Worm (Caenorhabditis elegans) whole organism, midembryonic: Measurements from ENCODE around the gene epg-4.

ENCODE experiments used
- T22C8.4 ChIP-seq: fragments of 200-800 bp; sonication (Bioruptor generic); IDR thresholded peaks from 2 replicates; pipeline ENCODE4 v1.3.6; 2022; ENCODE audit warnings: missing genetic modification characterization, missing compliant biosample characterization
- cog-1 ChIP-seq: sonication (generic microtip); optimal IDR thresholded peaks from 2 replicates; lab custom pipeline; 2016; ENCODE audit warnings: missing genetic modification characterization, missing compliant biosample characterization
- flt-1 ChIP-seq: fragments of 200-800 bp; sonication (Bioruptor generic); IDR thresholded peaks from 2 replicates; pipeline ENCODE4 v1.3.6; 2022; ENCODE audit warnings: missing genetic modification characterization, missing compliant biosample characterization
- klf-2 ChIP-seq: fragments of 200-800 bp; sonication (Bioruptor generic); conservative IDR thresholded peaks from 2 replicates; pipeline ENCODE4 v1.3.6; 2022; ENCODE audit warnings: missing genetic modification reagents, missing genetic modification characterization, missing compliant biosample characterization
- med-1 ChIP-seq: sonication (generic microtip); optimal IDR thresholded peaks from 2 replicates; lab custom pipeline; 2017; ENCODE audit warnings: missing genetic modification characterization, mild to moderate bottlenecking, missing compliant biosample characterization, antibody characterized with exemption, missing genetic modification reagents; ENCODE audit not compliant: insufficient read depth
- ref-1 ChIP-seq: fragments of 200-800 bp; sonication (Bioruptor generic); conservative IDR thresholded peaks from 2 replicates; pipeline ENCODE4 v1.3.6; 2022; ENCODE audit warnings: missing genetic modification reagents, missing genetic modification characterization, missing compliant biosample characterization
- tab-1 ChIP-seq: fragments of 200-800 bp; sonication (Bioruptor generic); IDR thresholded peaks from 2 replicates; pipeline ENCODE4 v1.3.6; 2022; ENCODE audit warnings: missing genetic modification characterization, missing compliant biosample characterization
- ztf-23 ChIP-seq: fragments of 200-800 bp; sonication (Bioruptor generic); IDR thresholded peaks from 2 replicates; pipeline ENCODE4 v1.3.6; 2022; ENCODE audit warnings: missing genetic modification reagents, missing genetic modification characterization, missing compliant biosample characterization
- ztf-29 ChIP-seq: fragments of 200-800 bp; sonication (Bioruptor generic); IDR thresholded peaks from 2 replicates; pipeline ENCODE4 v1.3.6; 2022; ENCODE audit warnings: missing genetic modification reagents, missing genetic modification characterization, missing compliant biosample characterization

The epg-4 gene

DNA sequence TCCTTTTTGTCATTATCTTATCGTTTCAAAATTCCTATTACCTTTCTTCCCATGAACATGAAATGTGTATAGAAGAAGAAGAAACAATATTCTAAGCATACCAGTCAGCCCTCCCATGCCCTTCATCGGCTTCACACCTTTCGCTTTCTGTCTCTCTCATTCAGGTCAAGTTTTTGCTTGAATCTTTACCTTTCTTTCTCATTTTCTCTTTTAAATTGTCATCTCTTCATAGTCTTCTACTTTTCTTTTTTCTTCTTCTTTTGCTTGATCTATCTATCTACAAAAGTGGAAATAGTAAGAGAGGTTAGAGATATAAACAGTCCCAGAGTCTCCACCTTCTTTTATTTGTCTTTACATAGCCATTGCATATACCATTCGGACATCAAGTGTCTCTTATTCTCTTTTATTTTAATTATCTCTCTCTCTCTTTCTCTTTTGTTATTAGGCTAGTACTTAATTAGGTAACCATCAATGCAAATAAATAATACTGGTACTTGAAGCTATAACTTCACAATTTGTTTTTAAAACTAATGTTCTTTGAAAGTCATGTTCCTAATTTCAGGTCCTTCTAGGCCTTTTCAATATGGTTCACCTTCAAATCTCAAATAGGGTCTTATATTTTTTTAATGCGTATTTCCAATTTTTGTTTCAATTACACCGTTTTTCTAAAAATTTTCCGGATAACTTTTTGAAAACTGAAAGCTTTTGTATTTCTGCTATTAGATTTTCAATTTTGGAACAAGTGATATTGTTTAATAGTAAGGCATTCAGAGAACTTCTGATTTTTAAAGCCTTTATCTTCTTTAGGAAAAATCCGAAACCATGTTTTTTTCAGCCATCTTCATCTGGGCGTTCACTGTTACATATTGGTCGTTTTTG lies 19.6 kb downstream of the epg-4 start, which contains the start of gene dpy-31:
dpy-31 (plus strand) TSS at position 829 of the 879 bp plus-strand sequence.
- TF ChIP-seq T22C8.4 (GFP tag; lab: Robert Waterston, UW) (no peak), ref-1 (no peak), cog-1 (tag; lab: Kevin White, UChicago) (no peak), ztf-23 (GFP tag; lab: Robert Waterston, UW) (no peak), flt-1 (GFP tag; lab: Robert Waterston, UW) (no peak), med-1 (no peak), ztf-29 (GFP tag; lab: Robert Waterston, UW) (peak; percentile 31; the same call in 1 of the 2 replicates), klf-2 (no peak)

DNA sequence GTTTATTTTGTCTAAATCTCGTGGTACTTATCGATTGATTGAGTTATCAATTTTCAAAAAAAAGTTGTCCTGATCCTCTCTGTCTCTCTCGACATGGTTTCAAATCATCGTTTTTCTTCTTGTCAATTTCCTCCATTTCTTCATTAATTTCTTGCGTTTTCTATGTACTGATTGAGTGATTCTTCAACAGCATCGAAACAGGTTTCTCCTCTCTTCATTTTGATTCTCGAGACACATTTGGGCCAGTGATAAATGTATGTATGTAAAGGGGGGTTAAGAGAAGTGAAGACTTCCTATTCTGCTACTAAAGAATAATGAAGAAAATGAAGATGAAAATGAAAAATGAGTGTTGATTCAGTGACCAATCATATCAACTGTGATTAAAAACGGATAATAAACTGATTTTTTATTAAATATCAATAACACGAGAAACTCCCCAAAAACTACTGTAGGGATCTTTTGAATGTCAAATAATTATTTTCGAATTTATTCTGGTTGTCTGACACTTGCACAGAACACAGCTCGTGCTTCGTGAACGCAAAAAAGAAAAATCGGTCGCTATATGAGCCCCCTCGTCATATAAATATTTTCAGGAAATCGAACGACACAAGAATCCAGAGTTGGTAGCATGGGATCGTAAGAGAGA lies 21.3 kb downstream of the epg-4 start:
- TF ChIP-seq ztf-23 (GFP tag; lab: Robert Waterston, UW) (no peak), tab-1 (GFP tag; lab: Robert Waterston, UW) (no peak), ref-1 (no peak), med-1 (no peak), ztf-29 (GFP tag; lab: Robert Waterston, UW) (no peak), klf-2 (no peak), cog-1 (tag; lab: Kevin White, UChicago) (no peak), T22C8.4 (GFP tag; lab: Robert Waterston, UW) (no peak), flt-1 (GFP tag; lab: Robert Waterston, UW) (no peak)

DNA sequence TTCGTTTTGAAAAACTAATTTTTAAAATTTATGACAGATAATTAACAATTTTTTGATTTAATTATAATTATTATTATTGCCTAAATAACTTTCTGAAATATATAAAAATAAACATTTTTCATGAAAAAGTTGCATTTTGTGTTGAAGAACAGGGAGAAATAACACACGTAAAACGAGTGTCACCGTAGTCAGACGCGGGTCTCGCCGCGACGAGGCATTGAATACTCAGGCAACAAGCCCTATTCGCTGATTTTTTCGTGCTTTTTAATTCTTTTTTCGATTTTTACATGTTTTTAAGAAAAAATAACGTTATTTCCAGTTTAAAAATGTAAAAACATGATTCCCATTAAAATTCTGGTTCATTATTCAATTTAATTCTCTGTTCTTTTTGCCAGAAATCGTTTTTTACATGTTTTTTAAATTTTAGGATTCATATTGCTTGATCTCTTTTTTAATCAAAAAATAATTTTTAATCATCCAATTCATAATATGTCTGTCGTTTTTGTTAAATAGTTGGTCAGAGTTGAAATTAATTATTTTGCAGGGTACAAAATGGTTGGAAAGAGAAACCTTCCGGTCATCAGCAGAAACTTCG lies 26.0 kb downstream of the epg-4 start, which contains the start of gene rpl-6:
rpl-6 (plus strand) TSS at position 545 of the 595 bp plus-strand sequence.
- TF ChIP-seq ztf-23 (GFP tag; lab: Robert Waterston, UW) (0 out of 2 replicates have a peak, but pooled peaks have one; percentile 28), flt-1 (GFP tag; lab: Robert Waterston, UW) (0 out of 2 replicates have a peak, but pooled peaks have one; percentile 13), tab-1 (GFP tag; lab: Robert Waterston, UW) (no peak), cog-1 (tag; lab: Kevin White, UChicago) (peak; percentile 66), med-1 (no peak), klf-2 (no peak), T22C8.4 (GFP tag; lab: Robert Waterston, UW) (no peak), ref-1 (no peak), ztf-29 (GFP tag; lab: Robert Waterston, UW) (peak; percentile 61; the same call in 1 of the 2 replicates)

DNA sequence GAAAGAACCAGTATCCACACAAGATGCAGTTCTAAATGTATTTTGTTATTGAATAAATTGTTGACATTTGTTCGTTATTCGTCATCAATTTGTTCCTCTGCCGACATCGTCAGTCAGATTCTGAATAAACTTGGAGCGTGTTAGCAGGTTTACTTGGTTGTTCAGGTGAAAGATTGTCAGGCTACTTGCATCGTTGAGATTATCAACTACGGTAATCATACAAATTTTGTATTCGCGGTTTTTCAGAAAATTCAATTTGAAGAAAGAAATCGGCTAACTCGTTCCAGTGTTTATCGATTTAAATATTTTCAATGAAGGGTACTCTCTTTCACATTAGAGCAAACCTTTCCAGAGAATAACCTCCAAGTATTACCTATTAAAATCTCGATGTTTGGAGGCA lies 27.8 kb downstream of the epg-4 start, which contains the start of gene R151.2:
R151.2 (plus strand) TSS at position 247 of the 400 bp plus-strand sequence.
- TF ChIP-seq ref-1 (no peak), cog-1 (tag; lab: Kevin White, UChicago) (no peak), ztf-23 (GFP tag; lab: Robert Waterston, UW) (no peak), klf-2 (no peak), med-1 (no peak), tab-1 (GFP tag; lab: Robert Waterston, UW) (no peak), flt-1 (GFP tag; lab: Robert Waterston, UW) (no peak), T22C8.4 (GFP tag; lab: Robert Waterston, UW) (no peak), ztf-29 (GFP tag; lab: Robert Waterston, UW) (no peak)

DNA sequence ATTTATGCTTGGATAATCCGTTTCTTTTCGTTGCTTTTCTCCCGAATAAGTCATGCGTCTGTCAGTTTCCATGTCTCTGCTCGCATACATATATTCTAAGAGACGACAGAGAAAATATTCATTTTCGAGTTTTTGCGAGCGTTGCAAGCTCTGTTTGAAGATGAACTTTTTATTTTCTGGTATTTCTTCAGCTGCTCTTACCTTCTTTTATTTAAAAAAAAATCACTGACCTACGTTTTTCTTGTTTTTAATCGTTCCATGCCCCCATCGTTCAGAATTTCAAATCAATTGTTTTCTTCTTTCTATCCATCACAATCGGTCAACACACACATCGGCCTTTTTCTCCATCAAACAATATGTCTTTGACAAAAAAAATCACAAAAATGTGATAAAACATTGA lies 28.5 kb downstream of the epg-4 start:
- TF ChIP-seq ztf-23 (GFP tag; lab: Robert Waterston, UW): no peak
- TF ChIP-seq flt-1 (GFP tag; lab: Robert Waterston, UW): no peak
- TF ChIP-seq med-1: no peak
- no peak for TF ChIP-seq ztf-29 (GFP tag; lab: Robert Waterston, UW)
- no peak for TF ChIP-seq tab-1 (GFP tag; lab: Robert Waterston, UW)
- no peak for TF ChIP-seq cog-1 (tag; lab: Kevin White, UChicago)
- TF ChIP-seq klf-2: no peak
- no peak for TF ChIP-seq T22C8.4 (GFP tag; lab: Robert Waterston, UW)
- TF ChIP-seq ref-1: no peak

DNA sequence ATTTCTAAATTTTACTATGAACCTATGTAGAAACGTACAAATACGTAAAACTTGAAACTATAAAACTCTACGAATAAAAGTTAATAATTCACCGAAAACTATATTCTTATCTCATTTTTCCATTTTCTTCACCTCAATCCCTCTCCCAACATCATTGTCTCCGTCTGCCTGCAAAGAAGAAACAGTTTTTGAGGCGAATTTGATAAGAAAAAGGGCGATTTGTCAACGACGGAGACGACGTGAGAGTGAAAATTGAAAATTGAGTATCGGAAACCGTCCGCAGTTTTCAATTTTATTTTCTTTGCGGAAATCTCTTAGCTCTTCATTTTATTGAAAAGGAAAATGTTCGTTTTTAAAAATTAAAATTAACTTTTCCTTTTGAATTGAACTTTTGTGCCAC lies 30.1 kb downstream of the epg-4 start:
- TF ChIP-seq ztf-29 (GFP tag; lab: Robert Waterston, UW): no peak

DNA sequence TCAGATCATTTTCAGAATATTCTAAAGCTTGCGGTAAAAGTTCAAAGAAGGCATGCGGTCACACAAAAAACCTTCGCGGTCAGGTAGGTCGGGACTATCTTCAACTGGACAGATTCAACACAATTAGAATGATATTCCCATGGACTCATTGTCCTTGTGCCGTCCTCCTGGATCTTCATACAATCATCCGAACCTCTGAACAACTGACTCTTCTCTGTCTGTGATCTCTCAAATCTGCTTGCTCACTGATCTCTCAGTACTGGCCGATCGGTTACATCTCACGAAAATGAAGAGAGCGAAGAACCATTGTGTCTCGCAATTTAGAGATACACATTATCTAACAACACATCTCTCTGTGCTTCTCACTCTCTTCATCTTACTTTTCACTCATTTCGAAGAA lies 33.6 kb downstream of the epg-4 start:
- TF ChIP-seq flt-1 (GFP tag; lab: Robert Waterston, UW): no peak
- no peak for TF ChIP-seq tab-1 (GFP tag; lab: Robert Waterston, UW)
- TF ChIP-seq klf-2: no peak
- TF ChIP-seq cog-1 (tag; lab: Kevin White, UChicago): no peak
- TF ChIP-seq ztf-29 (GFP tag; lab: Robert Waterston, UW): no peak
- TF ChIP-seq ref-1: no peak
- TF ChIP-seq T22C8.4 (GFP tag; lab: Robert Waterston, UW): no peak
- TF ChIP-seq med-1: no peak
- no peak for TF ChIP-seq ztf-23 (GFP tag; lab: Robert Waterston, UW)

DNA sequence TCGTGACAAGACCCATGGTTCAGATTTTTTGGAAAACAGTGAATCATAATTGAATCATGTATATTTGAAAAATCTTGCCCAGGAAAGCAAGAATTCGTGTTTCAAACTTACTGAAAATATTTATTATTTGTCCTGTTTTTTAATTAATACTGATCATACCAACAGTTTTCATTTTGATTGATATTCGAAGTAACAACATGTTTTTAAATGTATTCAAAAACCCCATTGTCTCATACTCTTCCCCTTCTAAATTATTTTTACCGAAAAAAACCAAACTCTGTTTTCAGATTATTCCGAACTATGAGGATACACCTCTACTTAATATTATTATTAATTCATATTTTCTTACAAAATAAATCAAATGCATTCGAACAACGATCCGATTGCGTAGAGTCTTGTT lies 34.3 kb downstream of the epg-4 start, which contains the start of gene R151.1:
R151.1 (plus strand) TSS at position 301 of the 400 bp plus-strand sequence.
- TF ChIP-seq ztf-29 (GFP tag; lab: Robert Waterston, UW) (no peak), flt-1 (GFP tag; lab: Robert Waterston, UW) (no peak), med-1 (no peak), cog-1 (tag; lab: Kevin White, UChicago) (no peak), ref-1 (no peak), ztf-23 (GFP tag; lab: Robert Waterston, UW) (no peak), klf-2 (no peak), tab-1 (GFP tag; lab: Robert Waterston, UW) (no peak)

DNA sequence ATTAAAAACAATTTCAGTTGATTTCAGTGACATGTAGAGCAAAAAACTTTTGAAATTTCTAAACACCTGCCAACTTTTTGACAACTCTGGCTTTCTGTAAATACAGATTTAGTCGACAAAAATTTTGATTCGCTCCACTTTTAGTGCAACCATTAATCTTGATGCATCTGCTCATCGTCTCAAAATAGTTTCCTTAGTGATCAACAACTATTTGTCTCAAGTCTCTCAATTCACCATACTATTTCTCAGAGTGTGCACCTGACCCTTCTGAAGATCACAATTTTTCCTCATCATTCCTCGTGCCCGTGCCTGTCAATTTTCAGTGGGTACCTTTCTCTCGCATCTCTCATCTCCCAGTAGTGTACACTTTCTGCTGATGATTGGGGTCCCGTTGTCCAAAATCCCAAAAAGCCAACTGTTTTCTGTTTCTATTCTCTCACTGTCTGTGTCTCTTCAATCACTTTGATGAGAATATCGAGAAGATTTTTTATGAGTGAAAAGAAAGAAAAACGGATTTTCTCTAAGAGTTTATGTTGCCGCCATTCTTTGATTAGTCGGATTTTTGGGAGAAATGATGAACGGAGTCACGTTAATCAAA lies 35.1 kb downstream of the epg-4 start:
- no peak for TF ChIP-seq ref-1
- no peak for TF ChIP-seq med-1
- no peak for TF ChIP-seq T22C8.4 (GFP tag; lab: Robert Waterston, UW)
- TF ChIP-seq ztf-23 (GFP tag; lab: Robert Waterston, UW): no peak
- TF ChIP-seq flt-1 (GFP tag; lab: Robert Waterston, UW): no peak
- no peak for TF ChIP-seq ztf-29 (GFP tag; lab: Robert Waterston, UW)
- TF ChIP-seq cog-1 (tag; lab: Kevin White, UChicago): no peak
- no peak for TF ChIP-seq tab-1 (GFP tag; lab: Robert Waterston, UW)
